Worm (Caenorhabditis elegans) whole organism, L3 larva: ENCODE data around the gene F32D8.1.
A peak's percentile ranks its signal among the peaks of the same experiment; 100 is the strongest.

Experiments used
- R02D3.7 ChIP-seq: fragments of 150-350 bp; optimal IDR thresholded peaks from 2 replicates; lab custom pipeline; 2014; ENCODE audit warnings: missing biosample characterization, missing genetic modification characterization
- ZK546.5 ChIP-seq: sonication (generic microtip); optimal IDR thresholded peaks from 2 replicates; lab custom pipeline; 2017; ENCODE audit warnings: missing biosample characterization, missing genetic modification characterization
- aly-2 ChIP-seq: fragments of 150-350 bp; optimal IDR thresholded peaks from 2 replicates; lab custom pipeline; 2014; ENCODE audit warnings: missing biosample characterization, missing genetic modification characterization
- ama-1 ChIP-seq: fragments of 150-350 bp; optimal IDR thresholded peaks from 2 replicates; lab custom pipeline; 2018
- ceh-16 ChIP-seq: sonication (generic microtip); optimal IDR thresholded peaks from 2 replicates; lab custom pipeline; 2017; ENCODE audit warnings: missing biosample characterization, missing genetic modification characterization
- ceh-28 ChIP-seq: fragments of 150-350 bp; optimal IDR thresholded peaks from 2 replicates; lab custom pipeline; 2014; ENCODE audit warnings: missing biosample characterization, missing genetic modification reagents, missing genetic modification characterization
- ceh-82 ChIP-seq: fragments of 150-350 bp; optimal IDR thresholded peaks from 2 replicates; lab custom pipeline; 2014; ENCODE audit warnings: missing biosample characterization, missing genetic modification characterization
- ceh-9 ChIP-seq: sonication (generic microtip); optimal IDR thresholded peaks from 2 replicates; lab custom pipeline; 2018; ENCODE audit warnings: missing biosample characterization, missing genetic modification characterization
- daf-12 ChIP-seq: fragments of 150-350 bp; optimal IDR thresholded peaks from 2 replicates; lab custom pipeline; 2014; ENCODE audit warnings: missing biosample characterization, missing genetic modification reagents, missing genetic modification characterization
- egl-27 ChIP-seq: sonication (generic microtip); optimal IDR thresholded peaks from 4 replicates; lab custom pipeline; 2017; ENCODE audit warnings: missing biosample characterization, missing genetic modification reagents, missing genetic modification characterization
- egl-5 ChIP-seq: fragments of 150-350 bp; optimal IDR thresholded peaks from 2 replicates; lab custom pipeline; 2017; ENCODE audit warnings: missing biosample characterization, missing genetic modification reagents, missing genetic modification characterization, inconsistent platforms
- elt-1 ChIP-seq: fragments of 150-350 bp; optimal IDR thresholded peaks from 2 replicates; lab custom pipeline; 2014; ENCODE audit warnings: missing biosample characterization, missing genetic modification characterization
- elt-2 ChIP-seq: sonication (generic microtip); optimal IDR thresholded peaks from 2 replicates; lab custom pipeline; 2016; ENCODE audit warnings: missing genetic modification reagents, mild to moderate bottlenecking, missing genetic modification characterization, missing compliant biosample characterization
- elt-3 ChIP-seq, 3 experiments: fragments of 150-350 bp in 1 of 3; sonication (generic microtip) in 2 of 3; optimal IDR thresholded peaks; 2 replicates in 2 of 3; 4 replicates in 1 of 3; lab custom pipeline; 2014 to 2017; ENCODE audit warnings: missing biosample characterization in 3 of 3, missing genetic modification characterization in 3 of 3
- eor-1 ChIP-seq, 2 experiments: fragments of 150-350 bp; optimal IDR thresholded peaks; 2 replicates each; lab custom pipeline; 2014 to 2018; ENCODE audit warnings: missing biosample characterization in 2 of 2, missing genetic modification characterization in 2 of 2
- fkh-10 ChIP-seq: sonication (generic microtip); optimal IDR thresholded peaks from 2 replicates; lab custom pipeline; 2017; ENCODE audit warnings: missing biosample characterization, missing genetic modification reagents, missing genetic modification characterization
- fkh-2 ChIP-seq: fragments of 150-350 bp; optimal IDR thresholded peaks from 2 replicates; lab custom pipeline; 2014; ENCODE audit warnings: missing biosample characterization, missing genetic modification reagents, missing genetic modification characterization
- fos-1 ChIP-seq: fragments of 150-350 bp; optimal IDR thresholded peaks from 2 replicates; lab custom pipeline; 2014; ENCODE audit warnings: missing biosample characterization, missing genetic modification characterization
- hmg-11 ChIP-seq: sonication (generic microtip); optimal IDR thresholded peaks from 2 replicates; lab custom pipeline; 2016; ENCODE audit warnings: missing genetic modification characterization, missing compliant biosample characterization
- jun-1 ChIP-seq: fragments of 150-350 bp; optimal IDR thresholded peaks from 2 replicates; lab custom pipeline; 2014; ENCODE audit warnings: missing biosample characterization, missing genetic modification reagents, missing genetic modification characterization
- lin-15B ChIP-seq: fragments of 150-350 bp; optimal IDR thresholded peaks from 2 replicates; lab custom pipeline; 2014; ENCODE audit warnings: missing biosample characterization, missing genetic modification characterization
- lin-39 ChIP-seq: fragments of 150-350 bp; optimal IDR thresholded peaks from 2 replicates; lab custom pipeline; 2018; ENCODE audit warnings: missing biosample characterization, missing genetic modification reagents, missing genetic modification characterization
- lsy-12 ChIP-seq: sonication (generic microtip); optimal IDR thresholded peaks from 2 replicates; lab custom pipeline; 2016; ENCODE audit warnings: mild to moderate bottlenecking, missing genetic modification characterization, missing compliant biosample characterization
- mml-1 ChIP-seq: fragments of 150-350 bp; sonication (generic microtip); optimal IDR thresholded peaks from 3 replicates; lab custom pipeline; 2014; ENCODE audit warnings: missing biosample characterization, missing genetic modification characterization
- nfya-1 ChIP-seq: sonication (generic microtip); optimal IDR thresholded peaks from 2 replicates; lab custom pipeline; 2017; ENCODE audit warnings: missing genetic modification characterization, mild to moderate bottlenecking, missing compliant biosample characterization, antibody characterized with exemption, moderate library complexity; ENCODE audit not compliant: insufficient read depth
- nhr-11 ChIP-seq: fragments of 150-350 bp; optimal IDR thresholded peaks from 2 replicates; lab custom pipeline; 2014; ENCODE audit warnings: missing biosample characterization, missing genetic modification characterization
- nhr-12 ChIP-seq: fragments of 150-350 bp; optimal IDR thresholded peaks from 2 replicates; lab custom pipeline; 2014; ENCODE audit warnings: missing biosample characterization, missing genetic modification characterization
- nhr-23 ChIP-seq: fragments of 150-350 bp; optimal IDR thresholded peaks from 2 replicates; lab custom pipeline; 2014; ENCODE audit warnings: missing biosample characterization, missing genetic modification reagents, missing genetic modification characterization
- nhr-237 ChIP-seq: fragments of 150-350 bp; optimal IDR thresholded peaks from 2 replicates; lab custom pipeline; 2014; ENCODE audit warnings: missing biosample characterization, missing genetic modification characterization
- nhr-25 ChIP-seq: sonication (generic microtip); optimal IDR thresholded peaks from 2 replicates; lab custom pipeline; 2017; ENCODE audit warnings: missing biosample characterization, missing genetic modification characterization
- nhr-28 ChIP-seq: fragments of 150-350 bp; optimal IDR thresholded peaks from 2 replicates; lab custom pipeline; 2014; ENCODE audit warnings: missing biosample characterization, missing genetic modification characterization
- nhr-43 ChIP-seq: sonication (generic microtip); optimal IDR thresholded peaks from 2 replicates; lab custom pipeline; 2016; ENCODE audit warnings: mild to moderate bottlenecking, missing genetic modification characterization, missing compliant biosample characterization; ENCODE audit not compliant: poor library complexity, severe bottlenecking
- nhr-67 ChIP-seq: fragments of 150-350 bp; optimal IDR thresholded peaks from 2 replicates; lab custom pipeline; 2014; ENCODE audit warnings: missing biosample characterization, missing genetic modification characterization
- nhr-76 ChIP-seq: fragments of 150-350 bp; sonication (generic microtip); optimal IDR thresholded peaks from 5 replicates; lab custom pipeline; 2014; ENCODE audit warnings: missing biosample characterization, missing genetic modification characterization
- nhr-77 ChIP-seq: fragments of 150-350 bp; optimal IDR thresholded peaks from 2 replicates; lab custom pipeline; 2014; ENCODE audit warnings: missing biosample characterization, missing genetic modification characterization
- pha-4 ChIP-seq: fragments of 150-350 bp; optimal IDR thresholded peaks from 2 replicates; lab custom pipeline; 2014; ENCODE audit warnings: missing biosample characterization, missing genetic modification reagents, missing genetic modification characterization
- pqm-1 ChIP-seq: fragments of 150-350 bp; optimal IDR thresholded peaks from 2 replicates; lab custom pipeline; 2017; ENCODE audit warnings: missing biosample characterization, missing genetic modification characterization, inconsistent platforms
- sea-2 ChIP-seq: fragments of 150-350 bp; sonication (generic microtip); optimal IDR thresholded peaks from 4 replicates; lab custom pipeline; 2014; ENCODE audit warnings: missing biosample characterization, missing genetic modification reagents, missing genetic modification characterization
- skn-1 ChIP-seq: fragments of 150-350 bp; optimal IDR thresholded peaks from 2 replicates; lab custom pipeline; 2014; ENCODE audit warnings: missing biosample characterization, missing genetic modification characterization
- snpc-4 ChIP-seq: fragments of 150-350 bp; optimal IDR thresholded peaks from 2 replicates; lab custom pipeline; 2014; ENCODE audit warnings: missing biosample characterization, missing genetic modification characterization
- tbx-2 ChIP-seq: sonication (generic microtip); optimal IDR thresholded peaks from 2 replicates; lab custom pipeline; 2016; ENCODE audit warnings: mild to moderate bottlenecking, missing genetic modification characterization, missing compliant biosample characterization
- unc-39 ChIP-seq: sonication (generic microtip); optimal IDR thresholded peaks from 4 replicates; lab custom pipeline; 2017; ENCODE audit warnings: missing biosample characterization, missing genetic modification characterization
- unc-62 ChIP-seq: fragments of 150-350 bp; sonication (generic microtip); optimal IDR thresholded peaks from 4 replicates; lab custom pipeline; 2014; ENCODE audit warnings: missing biosample characterization, missing genetic modification reagents, missing genetic modification characterization
- zag-1 ChIP-seq: fragments of 150-350 bp; optimal IDR thresholded peaks from 2 replicates; lab custom pipeline; 2014; ENCODE audit warnings: missing biosample characterization, missing genetic modification characterization
- ztf-11 ChIP-seq: fragments of 150-350 bp; optimal IDR thresholded peaks from 2 replicates; lab custom pipeline; 2014; ENCODE audit warnings: missing biosample characterization, missing genetic modification characterization
- ztf-4 ChIP-seq: fragments of 150-350 bp; optimal IDR thresholded peaks from 2 replicates; lab custom pipeline; 2014; ENCODE audit warnings: missing biosample characterization, missing genetic modification characterization

The F32D8.1 gene

DNA sequence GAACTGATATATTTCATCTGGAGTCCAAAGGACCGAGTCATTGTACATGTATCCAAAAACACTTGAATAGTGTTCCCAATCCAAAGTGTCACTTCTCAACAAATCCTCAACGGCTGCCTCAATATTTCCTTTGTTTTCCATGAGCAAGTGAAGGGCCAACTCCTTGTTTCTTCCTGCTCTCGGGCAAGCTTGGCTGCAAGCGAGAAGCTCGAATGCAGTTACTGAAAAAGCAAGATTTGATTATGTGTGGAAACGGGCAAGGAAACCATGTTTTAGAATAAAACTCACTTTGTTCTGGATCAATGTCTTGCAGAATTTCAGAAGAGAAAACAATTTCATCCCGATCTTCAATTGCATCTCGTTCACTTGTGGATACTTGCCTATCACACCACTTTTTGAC is 26.4 kb upstream of the F32D8.1 start:
- TF ChIP-seq ZK546.5 (tag; lab: Kevin White, UChicago): no peak
- no peak for TF ChIP-seq elt-2
- TF ChIP-seq egl-27: no peak
- no peak for TF ChIP-seq fkh-2 (tag; lab: Kevin White, UChicago)
- no peak for TF ChIP-seq jun-1 (tag; lab: Kevin White, UChicago)
- no peak for TF ChIP-seq fkh-10 (GFP tag; lab: Kevin White, UChicago)
- no peak for TF ChIP-seq ama-1 (lab: Kevin White, UChicago)
- TF ChIP-seq elt-1 (tag; lab: Kevin White, UChicago): no peak
- no peak for TF ChIP-seq pha-4 (tag; lab: Kevin White, UChicago)

- no peak for TF ChIP-seq nhr-76 (tag; lab: Kevin White, UChicago)
- peak; percentile 91 for TF ChIP-seq elt-2
- TF ChIP-seq pha-4 (tag; lab: Kevin White, UChicago): peak; percentile 26
- peak; percentile 94 for TF ChIP-seq pqm-1 (tag; lab: Kevin White, UChicago)
- peak; percentile 1 for TF ChIP-seq nfya-1
- TF ChIP-seq lin-39 (tag; lab: Kevin White, UChicago): no peak
- no peak for TF ChIP-seq nhr-23
- TF ChIP-seq fkh-10 (GFP tag; lab: Kevin White, UChicago): no peak
- peak; percentile 68 for TF ChIP-seq jun-1 (tag; lab: Kevin White, UChicago)
- TF ChIP-seq nhr-28 (tag; lab: Kevin White, UChicago): no peak
- TF ChIP-seq eor-1 (tag; optimal IDR thresholded peaks at IDR 0.05; lab: Kevin White, UChicago): no peak
- no peak for TF ChIP-seq nhr-67
- TF ChIP-seq egl-27: peak; percentile 35
Observed at ce11 chrV:10855363-10855762, 25.3 kb upstream of the F32D8.1 start.

ce11 chrV:10856901-10857637 is 23.6 kb upstream of the F32D8.1 start:
- TF ChIP-seq elt-3 (tag; optimal IDR thresholded peaks at IDR 0.05; lab: Kevin White, UChicago) (no peak), unc-62 (no peak), fkh-10 (GFP tag; lab: Kevin White, UChicago) (peak; percentile 23), unc-39 (tag; lab: Kevin White, UChicago) (no peak), skn-1 (tag; lab: Kevin White, UChicago) (no peak), elt-2 (peak; percentile 42), aly-2 (no peak), ceh-82 (no peak), lin-39 (tag; lab: Kevin White, UChicago) (peak; percentile 49), nhr-237 (tag; lab: Kevin White, UChicago) (no peak), nhr-77 (tag; lab: Kevin White, UChicago) (no peak), daf-12 (tag; lab: Kevin White, UChicago) (no peak), nhr-11 (peak; percentile 64), nhr-12 (tag; lab: Kevin White, UChicago) (no peak), ceh-16 (no peak), pha-4 (tag; lab: Kevin White, UChicago) (peak; percentile 78), egl-5 (no peak), nhr-28 (tag; lab: Kevin White, UChicago) (no peak), lsy-12 (tag; lab: Kevin White, UChicago) (no peak), snpc-4 (tag; lab: Kevin White, UChicago) (no peak), R02D3.7 (tag; lab: Kevin White, UChicago) (no peak), zag-1 (tag; lab: Kevin White, UChicago) (no peak), nhr-76 (tag; lab: Kevin White, UChicago) (no peak), jun-1 (tag; lab: Kevin White, UChicago) (peak; percentile 10), tbx-2 (tag; lab: Kevin White, UChicago) (no peak), ztf-11 (tag; lab: Kevin White, UChicago) (no peak), pqm-1 (tag; lab: Kevin White, UChicago) (peak; percentile 58), nhr-25 (peak; percentile 10), egl-27 (no peak), elt-1 (tag; lab: Kevin White, UChicago) (no peak), lin-15B (no peak), ceh-28 (no peak), nfya-1 (peak; percentile 15), fkh-2 (tag; lab: Kevin White, UChicago) (no peak), eor-1 (tag; optimal IDR thresholded peaks at IDR 0.05; lab: Kevin White, UChicago) (no peak), ZK546.5 (tag; lab: Kevin White, UChicago) (no peak), fos-1 (tag; lab: Kevin White, UChicago) (no peak), nhr-67 (no peak), sea-2 (no peak), mml-1 (tag; lab: Kevin White, UChicago) (no peak), ama-1 (lab: Kevin White, UChicago) (peak; percentile 47), ceh-9 (tag; lab: Kevin White, UChicago) (no peak), nhr-43 (tag; lab: Kevin White, UChicago) (no peak), nhr-23 (no peak), ztf-4 (tag; lab: Kevin White, UChicago) (no peak), hmg-11 (tag; lab: Kevin White, UChicago) (no peak)
